Worm (Caenorhabditis elegans): ENCODE results near the gene C49C3.7.

C49C3.7 gene

DNA sequence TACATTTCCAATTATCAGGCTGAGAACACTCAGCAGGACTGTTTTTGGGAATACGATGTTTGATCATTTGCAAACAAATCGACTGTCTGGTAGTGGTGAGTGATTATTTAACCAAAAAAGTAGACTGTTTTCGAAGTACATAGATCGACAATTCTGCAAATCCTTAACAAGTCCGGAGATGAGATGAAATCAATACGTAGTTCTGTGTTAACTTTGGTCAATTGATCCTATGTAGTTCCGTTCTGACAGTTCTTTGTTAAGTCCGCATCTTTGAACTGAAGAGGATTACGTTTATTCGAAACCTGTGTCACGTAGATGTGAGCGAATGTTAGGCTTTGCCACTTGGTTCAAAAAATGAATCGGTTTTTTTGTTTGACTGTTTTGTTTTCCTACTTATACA lies 19.2 kb downstream of the C49C3.7 start, which contains the start of gene clec-199:
clec-199 (plus strand) TSS at position 301 of the 400 bp plus-strand sequence.
- TF ChIP-seq flh-1 (GFP tag; optimal IDR thresholded peaks at IDR 0.05) (no peak), tbx-8 (GFP tag; optimal IDR thresholded peaks at IDR 0.05) (no peak), nhr-2 (tag; optimal IDR thresholded peaks at IDR 0.05) (no peak), drap-1 (GFP tag; optimal IDR thresholded peaks at IDR 0.05) (no peak), lin-13 (tag; optimal IDR thresholded peaks at IDR 0.05) (no peak), mls-2 (tag; optimal IDR thresholded peaks at IDR 0.05) (no peak), ztf-11 (tag; optimal IDR thresholded peaks at IDR 0.05) (no peak), ceh-43 (GFP tag; optimal IDR thresholded peaks at IDR 0.05) (no peak), snpc-4 (tag; optimal IDR thresholded peaks at IDR 0.05) (no peak), ceh-39 (tag; optimal IDR thresholded peaks at IDR 0.05) (no peak), mab-5 (tag; optimal IDR thresholded peaks at IDR 0.05) (no peak), unc-39 (tag; optimal IDR thresholded peaks at IDR 0.05) (no peak), hlh-1 (tag; optimal IDR thresholded peaks at IDR 0.05) (no peak), mep-1 (tag; optimal IDR thresholded peaks at IDR 0.05) (no peak), bed-3 (GFP tag; optimal IDR thresholded peaks at IDR 0.05) (no peak), cnd-1 (tag; optimal IDR thresholded peaks at IDR 0.05) (no peak), lsy-2 (tag; optimal IDR thresholded peaks at IDR 0.05) (no peak)

DNA sequence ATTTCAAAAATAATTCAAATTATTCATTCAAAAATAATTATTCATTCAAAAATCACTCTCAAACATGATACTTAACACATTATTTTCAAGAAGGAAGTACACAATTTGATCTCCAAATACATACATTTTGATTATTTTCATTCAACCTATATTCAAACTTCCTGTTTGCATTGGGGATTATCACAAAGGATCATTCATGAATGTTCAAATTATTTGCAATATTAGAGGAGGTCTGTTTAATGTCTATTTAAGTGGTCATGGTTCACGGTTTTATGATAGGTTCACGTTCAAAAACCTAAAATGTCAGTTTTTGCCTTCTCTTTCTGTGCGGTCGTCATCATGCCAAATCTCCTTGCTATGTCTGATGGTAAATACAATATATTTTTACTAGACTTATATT lies 28.8 kb downstream of the C49C3.7 start, which contains the start of gene clec-202:
clec-202 (plus strand) TSS at position 301 of the 400 bp plus-strand sequence.
- no peak for TF ChIP-seq ztf-11 (tag; optimal IDR thresholded peaks at IDR 0.05)
- no peak for TF ChIP-seq zip-8 (tag; optimal IDR thresholded peaks at IDR 0.05)
- no peak for TF ChIP-seq unc-120 (tag; optimal IDR thresholded peaks at IDR 0.05; ENCODE audit: poor library complexity, severe bottlenecking)
- TF ChIP-seq nhr-12 (tag; optimal IDR thresholded peaks at IDR 0.05): no peak
- no peak for TF ChIP-seq hlh-1 (tag; optimal IDR thresholded peaks at IDR 0.05)
- no peak for TF ChIP-seq ceh-39 (tag; optimal IDR thresholded peaks at IDR 0.05)
- TF ChIP-seq elt-3 (tag; optimal IDR thresholded peaks at IDR 0.05): no peak
- no peak for TF ChIP-seq elt-1 (tag; optimal IDR thresholded peaks at IDR 0.05; ENCODE audit: borderline replicate concordance, insufficient read depth)
- no peak for TF ChIP-seq snpc-4 (tag; optimal IDR thresholded peaks at IDR 0.05)
- no peak for TF ChIP-seq drap-1 (GFP tag; optimal IDR thresholded peaks at IDR 0.05)

DNA sequence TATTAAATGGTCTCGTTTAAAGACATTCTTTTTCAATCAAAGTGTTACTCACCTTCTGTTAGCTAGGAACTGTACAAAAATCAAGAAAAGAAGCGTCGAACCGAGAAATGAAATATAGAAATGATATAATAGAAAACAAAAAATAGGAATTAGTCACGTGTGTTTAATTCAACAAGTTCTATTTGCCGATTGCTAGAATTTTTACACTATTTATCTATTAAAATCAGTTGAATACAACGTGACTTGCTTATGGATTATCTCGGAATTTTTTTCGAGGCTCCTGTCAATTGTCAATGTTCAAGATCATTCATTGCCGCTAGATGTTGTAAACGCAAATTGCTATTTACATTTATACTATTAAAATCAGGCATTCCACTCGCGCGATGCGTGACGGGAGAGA lies 34.9 kb downstream of the C49C3.7 start, which contains the start of gene zipt-17:
zipt-17 (minus strand) TSS at position 101 of the 400 bp plus-strand sequence.
- TF ChIP-seq lin-32 (GFP tag; optimal IDR thresholded peaks at IDR 0.05) (no peak), M03D4.4 (tag; optimal IDR thresholded peaks at IDR 0.05) (no peak), tbx-8 (GFP tag; optimal IDR thresholded peaks at IDR 0.05) (no peak), nhr-12 (tag; optimal IDR thresholded peaks at IDR 0.05) (no peak), unc-120 (tag; optimal IDR thresholded peaks at IDR 0.05; ENCODE audit: poor library complexity, severe bottlenecking) (no peak), hlh-1 (tag; optimal IDR thresholded peaks at IDR 0.05) (no peak), ces-1 (GFP tag; optimal IDR thresholded peaks at IDR 0.05) (no peak), nhr-76 (tag; optimal IDR thresholded peaks at IDR 0.05) (no peak), nhr-28 (tag; optimal IDR thresholded peaks at IDR 0.05) (no peak), cnd-1 (tag; optimal IDR thresholded peaks at IDR 0.05) (no peak), bed-3 (GFP tag; optimal IDR thresholded peaks at IDR 0.05) (no peak), unc-39 (tag; optimal IDR thresholded peaks at IDR 0.05) (no peak), sptf-1 (tag; optimal IDR thresholded peaks at IDR 0.05) (no peak), drap-1 (GFP tag; optimal IDR thresholded peaks at IDR 0.05) (no peak), sem-2 (GFP tag; optimal IDR thresholded peaks at IDR 0.05) (no peak), snpc-4 (tag; optimal IDR thresholded peaks at IDR 0.05) (no peak), mab-5 (tag; optimal IDR thresholded peaks at IDR 0.05) (no peak), mep-1 (tag; optimal IDR thresholded peaks at IDR 0.05) (no peak), nhr-2 (tag; optimal IDR thresholded peaks at IDR 0.05) (no peak)

DNA sequence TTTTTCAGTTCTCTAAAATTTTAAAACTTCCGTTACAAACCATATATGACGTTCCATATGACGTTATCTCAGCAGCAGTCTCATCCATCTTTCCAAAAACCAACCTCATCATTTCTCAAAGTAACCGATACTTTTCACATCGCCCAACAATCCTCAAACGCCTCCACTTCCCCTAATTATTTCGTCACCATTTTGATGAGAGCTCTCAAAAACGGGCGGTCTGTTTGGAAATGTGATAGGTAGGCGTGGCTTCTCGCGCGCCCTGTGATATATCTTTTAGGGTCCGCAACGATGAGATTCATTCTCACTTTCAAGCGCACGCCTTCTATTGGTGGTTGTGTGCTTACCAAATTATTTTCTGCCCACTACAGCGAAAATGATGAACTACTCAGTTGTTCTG lies 35.9 kb downstream of the C49C3.7 start, which contains the start of gene trh-1:
trh-1 (plus strand) TSS at position 301 of the 400 bp plus-strand sequence.
- TF ChIP-seq snpc-4 (tag; optimal IDR thresholded peaks at IDR 0.05) (no peak), mab-5 (tag; optimal IDR thresholded peaks at IDR 0.05) (no peak), sem-2 (GFP tag; optimal IDR thresholded peaks at IDR 0.05) (no peak), ces-1 (GFP tag; optimal IDR thresholded peaks at IDR 0.05) (no peak), nhr-2 (tag; optimal IDR thresholded peaks at IDR 0.05) (no peak), nhr-237 (tag; optimal IDR thresholded peaks at IDR 0.05) (no peak), mls-2 (tag; optimal IDR thresholded peaks at IDR 0.05) (no peak), ceh-83 (GFP tag; optimal IDR thresholded peaks at IDR 0.05) (no peak), unc-120 (tag; optimal IDR thresholded peaks at IDR 0.05; ENCODE audit: poor library complexity, severe bottlenecking) (no peak), nhr-28 (tag; optimal IDR thresholded peaks at IDR 0.05) (no peak), nhr-12 (tag; optimal IDR thresholded peaks at IDR 0.05) (no peak)

Measured in whole organism, mixed stage, embryonic.